Worm (Caenorhabditis elegans) whole organism, early embryonic: Measurements from ENCODE around the gene C16A3.5.

Experiments used
- B0310.2 ChIP-seq: sonication (generic microtip); optimal IDR thresholded peaks from 2 replicates; lab custom pipeline; 2016; ENCODE audit warnings: mild to moderate bottlenecking, missing genetic modification characterization, missing compliant biosample characterization
- F13C5.2 ChIP-seq: sonication (generic microtip); optimal IDR thresholded peaks from 2 replicates; lab custom pipeline; 2017; ENCODE audit warnings: mild to moderate bottlenecking, missing genetic modification characterization, inconsistent platforms, missing compliant biosample characterization
- aly-1 ChIP-seq: sonication (generic microtip); optimal IDR thresholded peaks from 2 replicates; lab custom pipeline; 2016; ENCODE audit warnings: missing genetic modification characterization, missing compliant biosample characterization
- ama-1 ChIP-seq: fragments of 150-350 bp; optimal IDR thresholded peaks from 2 replicates; lab custom pipeline; 2014
- ceh-13 ChIP-seq: fragments of 200-800 bp; sonication (Bioruptor generic); optimal IDR thresholded peaks from 2 replicates; lab custom pipeline; 2018; ENCODE audit warnings: mild to moderate bottlenecking, missing genetic modification characterization, missing compliant biosample characterization
- ceh-36 ChIP-seq: sonication (generic microtip); optimal IDR thresholded peaks from 2 replicates; lab custom pipeline; 2016; ENCODE audit warnings: missing genetic modification characterization, inconsistent platforms, missing compliant biosample characterization
- ets-7 ChIP-seq: sonication (generic microtip); optimal IDR thresholded peaks from 2 replicates; lab custom pipeline; 2016; ENCODE audit warnings: missing genotype, missing genetic modification characterization, missing compliant biosample characterization
- flt-1 ChIP-seq: fragments of 200-800 bp; sonication (Bioruptor generic); IDR thresholded peaks from 2 replicates; pipeline ENCODE4 v1.3.6; 2022; ENCODE audit warnings: missing genetic modification characterization, missing compliant biosample characterization
- hmbx-1 ChIP-seq: sonication (generic microtip); optimal IDR thresholded peaks from 2 replicates; lab custom pipeline; 2016; ENCODE audit warnings: mild to moderate bottlenecking, missing genetic modification characterization, missing compliant biosample characterization
- hmg-4 ChIP-seq: fragments of 200-800 bp; sonication (Bioruptor generic); optimal IDR thresholded peaks from 2 replicates; lab custom pipeline; 2018; ENCODE audit warnings: mild to moderate bottlenecking, missing genetic modification characterization, missing compliant biosample characterization
- hnd-1 ChIP-seq: sonication (generic microtip); optimal IDR thresholded peaks from 2 replicates; lab custom pipeline; 2016; ENCODE audit warnings: missing genetic modification characterization, missing compliant biosample characterization
- pes-1 ChIP-seq: fragments of 200-800 bp; sonication (Bioruptor generic); IDR thresholded peaks from 2 replicates; pipeline ENCODE4 v1.3.6; 2022; ENCODE audit warnings: missing genetic modification reagents, missing genetic modification characterization, missing compliant biosample characterization
- scrt-1 ChIP-seq: fragments of 200-800 bp; sonication (Bioruptor generic); IDR thresholded peaks from 2 replicates; pipeline ENCODE4 v1.3.6; 2022; ENCODE audit warnings: missing genetic modification characterization, missing compliant biosample characterization
- sea-1 ChIP-seq: fragments of 200-800 bp; sonication (Bioruptor generic); conservative IDR thresholded peaks from 2 replicates; pipeline ENCODE4 v1.3.6; 2022; ENCODE audit warnings: missing genetic modification characterization, missing compliant biosample characterization
- tbx-11 ChIP-seq: fragments of 200-800 bp; sonication (Bioruptor generic); IDR thresholded peaks from 2 replicates; pipeline ENCODE4 v1.3.6; 2022; ENCODE audit warnings: missing genetic modification characterization, missing compliant biosample characterization
- tbx-37 ChIP-seq: fragments of 200-800 bp; sonication (Bioruptor generic); conservative IDR thresholded peaks from 2 replicates; pipeline ENCODE4 v1.3.6; 2022; ENCODE audit warnings: missing genetic modification reagents, missing genetic modification characterization, missing compliant biosample characterization
- tra-4 ChIP-seq: sonication (generic microtip); optimal IDR thresholded peaks from 2 replicates; lab custom pipeline; 2017; ENCODE audit warnings: missing genetic modification characterization, missing compliant biosample characterization

Gene C16A3.5

DNA sequence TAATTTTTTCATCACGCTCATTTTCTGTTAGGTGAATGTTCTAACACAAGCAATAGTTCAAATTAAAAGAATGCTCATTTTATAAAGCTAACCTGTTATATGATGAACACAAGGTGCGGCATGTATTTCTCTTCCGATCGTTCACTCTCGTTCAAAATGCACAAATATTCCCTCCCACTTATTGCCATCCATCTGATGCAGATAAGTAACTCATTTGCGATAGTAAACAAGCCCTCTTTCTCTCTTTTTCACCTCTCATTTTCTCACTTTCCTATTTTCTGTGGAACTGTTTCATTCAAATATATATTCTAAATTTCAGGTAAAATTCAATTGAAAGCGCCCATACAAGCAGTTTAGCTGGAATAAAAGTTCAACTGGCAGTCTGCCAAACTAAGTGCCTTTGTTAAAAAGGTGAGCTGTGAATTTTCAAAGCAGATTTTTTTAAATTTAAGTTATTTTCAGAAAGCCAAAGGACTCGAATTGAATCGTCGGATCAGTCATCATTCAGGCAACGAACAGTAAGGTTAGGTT is 34.5 kb upstream of the C16A3.5 start, which contains the start of the genes trmt-10C.2 and C56G2.22:
Gene trmt-10C.2, plus strand, starts transcription at position 314 of the 531 bp plus-strand sequence.
Gene C56G2.22, plus strand, starts transcription at position 481 of the 531 bp plus-strand sequence.
- TF ChIP-seq flt-1 (GFP tag; lab: Robert Waterston, UW) (no peak), aly-1 (tag; lab: Kevin White, UChicago) (no peak), tra-4 (no peak), hmbx-1 (tag; lab: Kevin White, UChicago) (no peak), tbx-11 (no peak), hmg-4 (GFP tag; lab: Kevin White, UChicago) (no peak), sea-1 (GFP tag; lab: Robert Waterston, UW) (no peak), pes-1 (GFP tag; lab: Robert Waterston, UW) (no peak), ceh-36 (no peak)

DNA sequence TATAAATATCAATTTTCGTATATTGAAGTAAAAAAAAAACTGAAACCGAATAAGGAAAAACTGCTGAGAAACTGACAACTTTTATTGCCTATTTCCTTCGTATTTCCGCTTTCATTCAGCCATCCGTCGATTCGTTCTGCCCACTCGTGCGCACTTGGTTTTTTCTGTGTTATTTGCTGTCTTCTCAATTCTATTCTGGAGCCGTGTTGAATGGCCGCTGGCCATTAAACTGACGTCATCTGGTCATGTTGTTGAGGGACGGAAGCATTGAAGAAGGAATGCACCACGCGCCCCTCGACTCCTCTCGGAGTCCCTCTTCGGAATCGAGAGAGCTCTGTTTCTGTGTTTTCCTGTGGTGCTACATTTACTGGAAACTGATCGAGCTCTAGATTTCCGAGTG is 32.0 kb upstream of the C16A3.5 start:
- TF ChIP-seq pes-1 (GFP tag; lab: Robert Waterston, UW) (no peak), flt-1 (GFP tag; lab: Robert Waterston, UW) (no peak), hmbx-1 (tag; lab: Kevin White, UChicago) (no peak), scrt-1 (no peak), ets-7 (tag; lab: Kevin White, UChicago) (no peak), sea-1 (GFP tag; lab: Robert Waterston, UW) (no peak), ceh-36 (no peak), tra-4 (no peak), aly-1 (tag; lab: Kevin White, UChicago) (no peak), ama-1 (no peak)

DNA sequence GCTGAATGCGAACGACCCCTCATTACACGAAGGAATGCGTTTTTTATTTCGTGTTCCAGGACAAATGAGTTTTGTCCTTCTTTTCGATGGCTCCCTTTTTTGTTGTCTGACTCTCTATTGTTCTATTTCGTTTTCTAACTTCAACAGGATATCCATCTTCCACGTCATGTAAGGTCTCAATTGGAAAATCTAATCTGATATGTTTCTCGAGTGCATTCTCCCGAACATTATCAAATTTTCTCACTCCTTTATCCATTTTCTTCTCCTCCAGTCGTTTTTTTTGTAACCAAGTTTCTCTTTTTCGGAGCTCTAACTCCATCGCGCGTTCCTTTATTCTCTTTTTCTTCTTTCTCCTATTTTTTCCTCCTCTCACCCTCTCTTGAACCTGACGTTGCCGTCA is 30.1 kb upstream of the C16A3.5 start:
- no peak for TF ChIP-seq tbx-11
- no peak for TF ChIP-seq sea-1 (GFP tag; lab: Robert Waterston, UW)
- no peak for TF ChIP-seq F13C5.2 (tag; lab: Kevin White, UChicago)
- TF ChIP-seq hnd-1: no peak
- no peak for TF ChIP-seq flt-1 (GFP tag; lab: Robert Waterston, UW)
- TF ChIP-seq B0310.2 (tag; lab: Kevin White, UChicago): no peak
- no peak for TF ChIP-seq hmbx-1 (tag; lab: Kevin White, UChicago)
- no peak for TF ChIP-seq ets-7 (tag; lab: Kevin White, UChicago)
- TF ChIP-seq ceh-13 (GFP tag; lab: Kevin White, UChicago): no peak
- no peak for TF ChIP-seq ama-1

DNA sequence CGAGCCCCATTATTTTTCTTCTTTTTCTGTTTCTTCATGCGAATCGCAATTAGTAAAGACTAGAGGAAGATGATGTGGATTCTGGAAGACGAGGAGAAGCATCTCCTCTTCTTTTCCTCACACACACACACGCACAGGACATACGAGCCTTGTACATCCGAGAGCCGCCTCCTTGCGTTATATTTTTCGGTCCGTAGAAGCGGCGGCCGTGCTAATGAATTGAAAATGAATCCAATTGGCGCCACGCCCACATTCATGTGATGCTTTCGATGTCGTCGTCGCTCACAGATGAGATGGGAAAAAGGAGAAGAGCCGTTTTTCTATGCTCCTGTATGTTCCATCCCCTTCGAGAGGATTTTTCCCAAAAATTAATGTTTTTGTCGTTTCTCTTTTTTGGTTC is 29.1 kb upstream of the C16A3.5 start:
- TF ChIP-seq tbx-11 (no peak), ets-7 (tag; lab: Kevin White, UChicago) (no peak), hmg-4 (GFP tag; lab: Kevin White, UChicago) (no peak), aly-1 (tag; lab: Kevin White, UChicago) (no peak), F13C5.2 (tag; lab: Kevin White, UChicago) (no peak), B0310.2 (tag; lab: Kevin White, UChicago) (no peak), flt-1 (GFP tag; lab: Robert Waterston, UW) (no peak), ceh-36 (no peak), sea-1 (GFP tag; lab: Robert Waterston, UW) (no peak), tbx-37 (GFP tag; lab: Robert Waterston, UW) (no peak), ama-1 (no peak), hnd-1 (no peak), tra-4 (no peak)

DNA sequence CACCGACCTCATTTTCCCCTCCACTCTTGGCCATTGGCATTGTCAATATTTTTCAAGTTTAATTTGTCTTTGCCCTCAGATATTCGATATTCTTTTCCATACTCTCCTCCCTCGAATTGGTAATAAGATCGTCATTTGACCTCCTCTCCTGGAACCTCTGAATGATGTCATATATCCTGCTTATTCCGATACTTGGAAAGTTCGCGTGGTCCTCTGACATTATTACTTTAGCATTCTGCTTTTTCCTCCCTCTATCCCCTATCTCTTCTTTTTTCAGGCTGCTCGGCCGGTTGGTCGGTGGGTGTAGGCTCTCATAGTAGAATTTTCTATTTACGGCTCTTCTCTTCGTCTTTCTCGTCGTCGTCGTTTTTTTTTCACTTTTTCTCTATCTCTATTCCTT is 28.1 kb upstream of the C16A3.5 start:
- TF ChIP-seq hmbx-1 (tag; lab: Kevin White, UChicago): no peak
- no peak for TF ChIP-seq ceh-13 (GFP tag; lab: Kevin White, UChicago)
- no peak for TF ChIP-seq pes-1 (GFP tag; lab: Robert Waterston, UW)
- TF ChIP-seq aly-1 (tag; lab: Kevin White, UChicago): no peak
- no peak for TF ChIP-seq hmg-4 (GFP tag; lab: Kevin White, UChicago)
- no peak for TF ChIP-seq hnd-1
- no peak for TF ChIP-seq tra-4
- TF ChIP-seq scrt-1: no peak
- TF ChIP-seq ets-7 (tag; lab: Kevin White, UChicago): no peak

DNA sequence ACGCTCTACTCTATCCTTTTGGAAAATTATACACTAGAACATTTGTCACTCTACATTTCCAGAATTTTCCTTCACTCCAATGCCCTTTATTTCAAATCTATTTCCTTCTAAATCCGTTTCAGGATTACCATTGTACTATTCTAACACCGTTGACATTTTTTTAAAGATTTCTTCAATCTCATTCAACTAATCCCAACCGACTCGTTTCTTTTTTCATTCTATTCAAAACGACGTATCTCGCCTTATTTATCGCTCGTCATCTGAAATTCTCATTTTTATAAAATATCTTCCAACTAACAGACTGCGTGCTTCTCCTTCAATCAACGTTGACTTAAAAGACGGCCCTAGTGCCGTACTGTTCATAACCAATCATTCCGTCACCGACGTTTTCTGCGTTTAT is 27.5 kb upstream of the C16A3.5 start, which contains the start of gene akap-1:
Gene akap-1, plus strand, starts transcription at position 301 of the 400 bp plus-strand sequence.
- TF ChIP-seq tra-4: no peak
- TF ChIP-seq B0310.2 (tag; lab: Kevin White, UChicago): no peak

DNA sequence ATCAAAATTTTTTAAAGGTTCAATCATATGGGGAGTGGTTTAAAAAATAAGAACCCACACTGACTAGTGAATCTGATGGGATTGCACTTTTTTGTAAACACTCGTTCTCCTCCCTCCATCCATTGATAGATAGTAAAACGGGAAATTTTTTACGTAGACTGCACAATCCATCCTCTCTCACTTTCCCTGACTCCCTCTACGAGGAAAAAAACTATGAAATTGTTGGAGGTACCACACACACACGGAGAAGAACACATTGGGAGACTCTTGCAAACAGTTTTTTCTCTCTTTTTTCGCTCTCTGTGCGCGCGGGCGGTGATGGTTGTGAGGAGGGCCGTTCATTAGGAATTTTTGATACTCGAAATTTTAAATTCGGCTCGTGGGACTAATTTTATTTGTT is 25.2 kb upstream of the C16A3.5 start:
- TF ChIP-seq F13C5.2 (tag; lab: Kevin White, UChicago) (no peak), ets-7 (tag; lab: Kevin White, UChicago) (no peak), ceh-13 (GFP tag; lab: Kevin White, UChicago) (no peak), ceh-36 (no peak), B0310.2 (tag; lab: Kevin White, UChicago) (no peak)

DNA sequence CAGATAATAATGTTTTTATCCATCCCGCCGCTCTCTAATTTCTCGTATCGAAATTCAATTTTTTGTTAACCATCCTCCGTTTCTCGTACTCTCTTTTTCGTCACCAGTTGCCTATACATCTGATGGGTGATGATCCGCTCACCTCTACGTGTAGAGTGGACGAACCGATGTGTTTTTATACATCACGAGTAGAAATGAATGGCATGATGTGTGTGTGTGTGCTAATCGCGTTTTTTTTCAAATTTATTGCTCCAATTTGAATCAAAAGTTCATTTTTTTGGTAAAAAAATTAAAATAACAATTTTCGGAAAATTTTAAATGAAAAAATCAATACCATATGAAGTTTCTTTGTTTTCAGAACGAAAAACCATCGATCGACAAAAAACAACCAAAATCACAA is 24.6 kb upstream of the C16A3.5 start:
- TF ChIP-seq scrt-1 (no peak), sea-1 (GFP tag; lab: Robert Waterston, UW) (no peak), tbx-11 (no peak), tra-4 (no peak), F13C5.2 (tag; lab: Kevin White, UChicago) (no peak), pes-1 (GFP tag; lab: Robert Waterston, UW) (no peak), aly-1 (tag; lab: Kevin White, UChicago) (no peak), hmbx-1 (tag; lab: Kevin White, UChicago) (no peak), ets-7 (tag; lab: Kevin White, UChicago) (no peak)
